Worm (Caenorhabditis elegans) whole organism, early embryonic: Measurements from ENCODE around the gene esyt-2.

Experiments
- F13C5.2 ChIP-seq: sonication (generic microtip); optimal IDR thresholded peaks from 2 replicates; lab custom pipeline; 2017; ENCODE audit warnings: mild to moderate bottlenecking, missing genetic modification characterization, inconsistent platforms, missing compliant biosample characterization
- ama-1 ChIP-seq: fragments of 150-350 bp; optimal IDR thresholded peaks from 2 replicates; lab custom pipeline; 2014
- hmg-4 ChIP-seq: fragments of 200-800 bp; sonication (Bioruptor generic); optimal IDR thresholded peaks from 2 replicates; lab custom pipeline; 2018; ENCODE audit warnings: mild to moderate bottlenecking, missing genetic modification characterization, missing compliant biosample characterization
- scrt-1 ChIP-seq: fragments of 200-800 bp; sonication (Bioruptor generic); IDR thresholded peaks from 2 replicates; pipeline ENCODE4 v1.3.6; 2022; ENCODE audit warnings: missing genetic modification characterization, missing compliant biosample characterization

- TF ChIP-seq ama-1 (no peak), scrt-1 (no peak), hmg-4 (GFP tag; lab: Kevin White, UChicago) (no peak), F13C5.2 (no peak)
These were observed 9.8 kb upstream of the esyt-2 start, which contains the start of gene T12A2.3 for ce11 chrIII:6240528-6240927.
